Worm (Caenorhabditis elegans): ENCODE data around the gene R10E11.9.

Gene R10E11.9

ce11 chrIII:9827163-9827951, 33.9 kb upstream of the R10E11.9 start, which contains the start of the genes ZK632.10 and ZK632.11:
Gene ZK632.10, minus strand, starts transcription at chrIII:9827722.
Gene ZK632.11, plus strand, starts transcription at chrIII:9827915.
- TF ChIP-seq ztf-22 (GFP tag; optimal IDR thresholded peaks at IDR 0.05) (no peak), snpc-4 (GFP tag; optimal IDR thresholded peaks at IDR 0.05) (no peak), snpc-4 (tag; optimal IDR thresholded peaks at IDR 0.05) (peak in 2 of 4 experiments; percentile 16 to 42), tbx-9 (tag; optimal IDR thresholded peaks at IDR 0.05; ENCODE audit: borderline replicate concordance) (no peak), F37B4.10 (GFP tag; IDR thresholded peaks at IDR 0.05) (no peak), ztf-25 (GFP tag; IDR thresholded peaks at IDR 0.05) (no peak), Y53G8AR.9 (GFP tag; conservative IDR thresholded peaks at IDR 0.05) (peak; percentile 39; the same call in 1 of the 2 replicates), K12H6.12 (tag; optimal IDR thresholded peaks at IDR 0.05) (peak; percentile 59), lsl-1 (GFP tag; optimal IDR thresholded peaks at IDR 0.05) (peak; percentile 83), hmg-1.2 (GFP tag; IDR thresholded peaks at IDR 0.05) (peak; percentile 44; the same call in 1 of the 2 replicates), mxl-1 (tag; optimal IDR thresholded peaks at IDR 0.05) (no peak), madf-3 (GFP tag; IDR thresholded peaks at IDR 0.05) (peak; percentile 37; the same call in 1 of the 2 replicates), F52B5.7 (tag; optimal IDR thresholded peaks at IDR 0.05) (no peak), fkh-3 (tag; optimal IDR thresholded peaks at IDR 0.05) (no peak), F33H1.4 (GFP tag; IDR thresholded peaks at IDR 0.05) (peak; percentile 66), somi-1 (GFP tag; optimal IDR thresholded peaks at IDR 0.05) (no peak), sptf-2 (GFP tag; optimal IDR thresholded peaks at IDR 0.05) (no peak), pbrm-1 (GFP tag; IDR thresholded peaks at IDR 0.05) (peak; percentile 56), Y56A3A.18 (GFP tag; IDR thresholded peaks at IDR 0.05) (no peak), nhr-179 (tag; optimal IDR thresholded peaks at IDR 0.05) (no peak), dox-1 (GFP tag; IDR thresholded peaks at IDR 0.05) (0 out of 2 replicates have a peak, but pooled peaks have one; percentile 20), let-526 (GFP tag; IDR thresholded peaks at IDR 0.05) (no peak), D2030.7 (GFP tag; IDR thresholded peaks at IDR 0.05) (peak; percentile 33; the same call in 1 of the 2 replicates), cebp-1 (GFP tag; IDR thresholded peaks at IDR 0.05) (peak; percentile 91), cebp-1 (tag; optimal IDR thresholded peaks at IDR 0.05) (peak; percentile 89), C17E4.6 (GFP tag; IDR thresholded peaks at IDR 0.05) (no peak), F39B2.1 (GFP tag; IDR thresholded peaks at IDR 0.05) (0 out of 2 replicates have a peak, but pooled peaks have one; percentile 31), nfya-2 (GFP tag; IDR thresholded peaks at IDR 0.05) (no peak), ama-1 (optimal IDR thresholded peaks at IDR 0.05) (no peak), ama-1 (GFP tag; optimal IDR thresholded peaks at IDR 0.05) (no peak), F23B12.7 (tag; optimal IDR thresholded peaks at IDR 0.05; ENCODE audit: insufficient read depth) (peak; percentile 73), egrh-3 (GFP tag; IDR thresholded peaks at IDR 0.05) (no peak), rcor-1 (GFP tag; IDR thresholded peaks at IDR 0.05) (peak; percentile 50; the same call in 1 of the 2 replicates), F49E8.2 (tag; optimal IDR thresholded peaks at IDR 0.05; ENCODE audit: insufficient read depth) (peak; percentile 8), attf-5 (GFP tag; optimal IDR thresholded peaks at IDR 0.05) (peak; percentile 17), repo-1 (tag; optimal IDR thresholded peaks at IDR 0.05) (no peak), T26A5.8 (tag; optimal IDR thresholded peaks at IDR 0.05) (no peak), nhr-80 (tag; optimal IDR thresholded peaks at IDR 0.05) (peak; percentile 56), madf-6 (GFP tag; IDR thresholded peaks at IDR 0.05) (peak; percentile 29; the same call in 1 of the 2 replicates), lin-54 (GFP tag; optimal IDR thresholded peaks at IDR 0.05) (peak; percentile 31), ceh-91 (GFP tag; IDR thresholded peaks at IDR 0.05) (peak; percentile 53), nfyb-1 (GFP tag; IDR thresholded peaks at IDR 0.05) (peak; percentile 49; the same call in 1 of the 2 replicates), xnd-1 (tag; optimal IDR thresholded peaks at IDR 0.05) (no peak), ceh-27 (GFP tag; optimal IDR thresholded peaks at IDR 0.05) (peak; percentile 20)
